Worm (Caenorhabditis elegans) whole organism, young adult: ENCODE measurements around the gene K12B6.4.

Experiments used
- B0019.2 ChIP-seq: fragments of 200-800 bp; sonication (Bioruptor generic); conservative IDR thresholded peaks from 2 replicates; pipeline ENCODE4 v1.3.6; 2022; ENCODE audit warnings: missing genetic modification reagents, missing genetic modification characterization, missing compliant biosample characterization
- B0261.1 ChIP-seq: sonication (generic microtip); optimal IDR thresholded peaks from 2 replicates; lab custom pipeline; 2016; ENCODE audit warnings: mild to moderate bottlenecking, missing genetic modification characterization, moderate library complexity, missing compliant biosample characterization
- D2030.7 ChIP-seq: fragments of 200-800 bp; sonication (Bioruptor generic); IDR thresholded peaks from 2 replicates; pipeline ENCODE4 v1.3.6; 2022; ENCODE audit warnings: missing genetic modification reagents, missing genetic modification characterization, missing compliant biosample characterization
- F39B2.1 ChIP-seq: fragments of 200-800 bp; sonication (Bioruptor generic); IDR thresholded peaks from 2 replicates; pipeline ENCODE4 v1.3.6; 2022; ENCODE audit warnings: missing genetic modification reagents, missing genetic modification characterization, missing compliant biosample characterization
- F57A8.1 ChIP-seq: fragments of 200-800 bp; sonication (Bioruptor generic); optimal IDR thresholded peaks from 2 replicates; lab custom pipeline; 2018; ENCODE audit warnings: mild to moderate bottlenecking, missing genetic modification characterization, moderate library complexity, missing compliant biosample characterization
- F57C9.4 ChIP-seq: sonication (generic microtip); optimal IDR thresholded peaks from 2 replicates; lab custom pipeline; 2017; ENCODE audit warnings: mild to moderate bottlenecking, missing genetic modification characterization, missing compliant biosample characterization
- K11D2.4 ChIP-seq: fragments of 200-800 bp; sonication (Bioruptor generic); IDR thresholded peaks from 2 replicates; pipeline ENCODE4 v1.3.6; 2022; ENCODE audit warnings: missing genetic modification reagents, missing genetic modification characterization, missing compliant biosample characterization
- Y53G8AR.9 ChIP-seq: fragments of 200-800 bp; sonication (Bioruptor generic); conservative IDR thresholded peaks from 2 replicates; pipeline ENCODE4 v1.3.6; 2022; ENCODE audit warnings: missing genetic modification reagents, missing genetic modification characterization, missing compliant biosample characterization
- Y67H2A.10 ChIP-seq: fragments of 200-800 bp; sonication (Bioruptor generic); conservative IDR thresholded peaks from 2 replicates; pipeline ENCODE4 v1.3.6; 2022; ENCODE audit warnings: missing genetic modification reagents, missing genetic modification characterization, missing compliant biosample characterization
- ZK185.1 ChIP-seq: sonication (generic microtip); optimal IDR thresholded peaks from 2 replicates; lab custom pipeline; 2016; ENCODE audit warnings: mild to moderate bottlenecking, missing genetic modification characterization, missing compliant biosample characterization; ENCODE audit not compliant: poor library complexity, severe bottlenecking
- akir-1 ChIP-seq: fragments of 200-800 bp; sonication (Bioruptor generic); optimal IDR thresholded peaks from 2 replicates; lab custom pipeline; 2018; ENCODE audit warnings: mild to moderate bottlenecking, missing genetic modification characterization, moderate library complexity, missing compliant biosample characterization
- ama-1 ChIP-seq, 3 experiments: fragments of 150-350 bp in 1 of 3; sonication (generic microtip) in 2 of 3; optimal IDR thresholded peaks; 2 replicates each; lab custom pipeline; 2014 to 2018; ENCODE audit warnings: missing biosample characterization in 2 of 3, missing genetic modification characterization in 2 of 3, missing genetic modification reagents in 2 of 3
- aptf-2 ChIP-seq: fragments of 200-800 bp; sonication (Bioruptor generic); conservative IDR thresholded peaks from 2 replicates; pipeline ENCODE4 v1.3.6; 2022; ENCODE audit warnings: missing genetic modification reagents, missing genetic modification characterization, missing compliant biosample characterization
- aptf-3 ChIP-seq: fragments of 200-800 bp; sonication (Bioruptor generic); IDR thresholded peaks from 2 replicates; pipeline ENCODE4 v1.3.6; 2022; ENCODE audit warnings: missing genetic modification characterization, missing compliant biosample characterization
- atf-7 ChIP-seq: sonication (generic microtip); optimal IDR thresholded peaks from 2 replicates; lab custom pipeline; 2017; ENCODE audit warnings: mild to moderate bottlenecking, missing genetic modification characterization, missing compliant biosample characterization
- attf-3 ChIP-seq: fragments of 200-800 bp; sonication (Bioruptor generic); conservative IDR thresholded peaks from 2 replicates; pipeline ENCODE4 v1.3.6; 2022; ENCODE audit warnings: missing genetic modification reagents, missing genetic modification characterization, missing compliant biosample characterization
- cebp-1 ChIP-seq, 2 experiments: fragments of 200-800 bp in 1 of 2; sonication (Bioruptor generic) in 1 of 2; sonication (generic microtip) in 1 of 2; IDR thresholded peaks in 1 of 2; optimal IDR thresholded peaks in 1 of 2; 2 replicates each; pipeline versions ENCODE4 v1.3.6 to Lab custom; 2017 to 2022; ENCODE audit warnings: missing compliant biosample characterization in 2 of 2, missing genetic modification characterization in 2 of 2, mild to moderate bottlenecking in 1 of 2, missing genetic modification reagents in 1 of 2, moderate library complexity in 1 of 2
- cebp-2 ChIP-seq: fragments of 200-800 bp; sonication (Bioruptor generic); IDR thresholded peaks from 2 replicates; pipeline ENCODE4 v1.3.6; 2022; ENCODE audit warnings: missing genetic modification characterization, missing compliant biosample characterization
- egl-18 ChIP-seq: fragments of 200-800 bp; sonication (Bioruptor generic); IDR thresholded peaks from 2 replicates; pipeline ENCODE4 v1.3.6; 2022; ENCODE audit warnings: missing genetic modification reagents, missing genetic modification characterization, missing compliant biosample characterization
- lin-40 ChIP-seq: sonication (generic microtip); optimal IDR thresholded peaks from 2 replicates; lab custom pipeline; 2016; ENCODE audit warnings: missing genetic modification characterization, mild to moderate bottlenecking, missing compliant biosample characterization, missing genotype, missing genetic modification reagents
- lin-54 ChIP-seq: fragments of 200-800 bp; sonication (Bioruptor generic); optimal IDR thresholded peaks from 2 replicates; lab custom pipeline; 2018; ENCODE audit warnings: mild to moderate bottlenecking, missing genetic modification characterization, missing compliant biosample characterization
- madf-6 ChIP-seq: fragments of 200-800 bp; sonication (Bioruptor generic); IDR thresholded peaks from 2 replicates; pipeline ENCODE4 v1.3.6; 2022; ENCODE audit warnings: missing genetic modification reagents, missing genetic modification characterization, missing compliant biosample characterization
- madf-8 ChIP-seq: fragments of 200-800 bp; sonication (Bioruptor generic); conservative IDR thresholded peaks from 2 replicates; pipeline ENCODE4 v1.3.6; 2022; ENCODE audit warnings: missing genetic modification reagents, missing genetic modification characterization, missing compliant biosample characterization
- mel-28 ChIP-seq: sonication (generic microtip); optimal IDR thresholded peaks from 2 replicates; lab custom pipeline; 2016; ENCODE audit warnings: borderline replicate concordance, mild to moderate bottlenecking, missing genetic modification characterization, missing compliant biosample characterization
- mes-4 ChIP-seq: sonication (generic microtip); optimal IDR thresholded peaks from 2 replicates; lab custom pipeline; 2016; ENCODE audit warnings: missing genotype, missing genetic modification characterization, missing compliant biosample characterization
- nfya-1 ChIP-seq: sonication (generic microtip); optimal IDR thresholded peaks from 2 replicates; lab custom pipeline; 2017; ENCODE audit warnings: antibody characterized with exemption, missing compliant biosample characterization, missing genetic modification characterization, borderline replicate concordance; ENCODE audit not compliant: insufficient read depth
- nfya-2 ChIP-seq: fragments of 200-800 bp; sonication (Bioruptor generic); IDR thresholded peaks from 2 replicates; pipeline ENCODE4 v1.3.6; 2022; ENCODE audit warnings: missing genetic modification reagents, missing genetic modification characterization, missing compliant biosample characterization
- nhr-120 ChIP-seq: fragments of 200-800 bp; sonication (Bioruptor generic); IDR thresholded peaks from 2 replicates; pipeline ENCODE4 v1.3.6; 2022; ENCODE audit warnings: missing genetic modification characterization, missing compliant biosample characterization
- nhr-179 ChIP-seq: sonication (generic microtip); optimal IDR thresholded peaks from 2 replicates; lab custom pipeline; 2016; ENCODE audit warnings: mild to moderate bottlenecking, missing genetic modification characterization, missing compliant biosample characterization
- nhr-90 ChIP-seq: sonication (generic microtip); optimal IDR thresholded peaks from 2 replicates; lab custom pipeline; 2016; ENCODE audit warnings: missing genotype, mild to moderate bottlenecking, missing genetic modification characterization, missing compliant biosample characterization
- pha-4 ChIP-seq: fragments of 150-350 bp; sonication (generic microtip); optimal IDR thresholded peaks from 2 replicates; lab custom pipeline; 2014; ENCODE audit warnings: missing biosample characterization, missing genetic modification reagents, missing genetic modification characterization
- repo-1 ChIP-seq: sonication (generic microtip); optimal IDR thresholded peaks from 2 replicates; lab custom pipeline; 2017; ENCODE audit warnings: mild to moderate bottlenecking, missing genetic modification characterization, missing compliant biosample characterization
- sdz-38 ChIP-seq: sonication (generic microtip); optimal IDR thresholded peaks from 2 replicates; lab custom pipeline; 2016; ENCODE audit warnings: missing genotype, missing genetic modification characterization, missing compliant biosample characterization
- sea-2 ChIP-seq: fragments of 200-800 bp; sonication (Bioruptor generic); IDR thresholded peaks from 2 replicates; pipeline ENCODE4 v1.3.6; 2022; ENCODE audit warnings: missing genetic modification characterization, missing compliant biosample characterization
- snpc-4 ChIP-seq, 5 experiments: fragments of 150-350 bp in 1 of 5; sonication (generic microtip) in 4 of 5; optimal IDR thresholded peaks; 2 replicates each; lab custom pipeline; 2014 to 2018; ENCODE audit warnings: missing genetic modification characterization in 5 of 5, missing biosample characterization in 3 of 5, antibody characterized with exemption in 2 of 5, mild to moderate bottlenecking in 2 of 5, missing compliant biosample characterization in 2 of 5, missing genotype in 2 of 5, moderate library complexity in 2 of 5, missing genetic modification reagents in 1 of 5
- somi-1 ChIP-seq: fragments of 200-800 bp; sonication (Bioruptor generic); optimal IDR thresholded peaks from 2 replicates; lab custom pipeline; 2018; ENCODE audit warnings: mild to moderate bottlenecking, missing genetic modification characterization, missing compliant biosample characterization
- unc-62 ChIP-seq: fragments of 150-350 bp; optimal IDR thresholded peaks from 2 replicates; lab custom pipeline; 2014; ENCODE audit warnings: missing biosample characterization, missing genetic modification reagents, missing genetic modification characterization
- xnd-1 ChIP-seq: sonication (generic microtip); optimal IDR thresholded peaks from 2 replicates; lab custom pipeline; 2016; ENCODE audit warnings: missing genotype, missing genetic modification reagents, missing genetic modification characterization, missing compliant biosample characterization
- zfh-2 ChIP-seq: fragments of 200-800 bp; sonication (Bioruptor generic); conservative IDR thresholded peaks from 2 replicates; pipeline ENCODE4 v1.3.6; 2022; ENCODE audit warnings: missing genetic modification reagents, missing genetic modification characterization, missing compliant biosample characterization
- ztf-18 ChIP-seq: sonication (generic microtip); optimal IDR thresholded peaks from 2 replicates; lab custom pipeline; 2016; ENCODE audit warnings: missing genotype, mild to moderate bottlenecking, missing genetic modification characterization, missing compliant biosample characterization
- ztf-26 ChIP-seq: sonication (generic microtip); optimal IDR thresholded peaks from 2 replicates; lab custom pipeline; 2017; ENCODE audit warnings: missing genetic modification characterization, missing compliant biosample characterization
- ztf-3 ChIP-seq: fragments of 200-800 bp; sonication (Bioruptor generic); optimal IDR thresholded peaks from 2 replicates; lab custom pipeline; 2018; ENCODE audit warnings: mild to moderate bottlenecking, missing genetic modification characterization, missing compliant biosample characterization

The K12B6.4 gene

DNA sequence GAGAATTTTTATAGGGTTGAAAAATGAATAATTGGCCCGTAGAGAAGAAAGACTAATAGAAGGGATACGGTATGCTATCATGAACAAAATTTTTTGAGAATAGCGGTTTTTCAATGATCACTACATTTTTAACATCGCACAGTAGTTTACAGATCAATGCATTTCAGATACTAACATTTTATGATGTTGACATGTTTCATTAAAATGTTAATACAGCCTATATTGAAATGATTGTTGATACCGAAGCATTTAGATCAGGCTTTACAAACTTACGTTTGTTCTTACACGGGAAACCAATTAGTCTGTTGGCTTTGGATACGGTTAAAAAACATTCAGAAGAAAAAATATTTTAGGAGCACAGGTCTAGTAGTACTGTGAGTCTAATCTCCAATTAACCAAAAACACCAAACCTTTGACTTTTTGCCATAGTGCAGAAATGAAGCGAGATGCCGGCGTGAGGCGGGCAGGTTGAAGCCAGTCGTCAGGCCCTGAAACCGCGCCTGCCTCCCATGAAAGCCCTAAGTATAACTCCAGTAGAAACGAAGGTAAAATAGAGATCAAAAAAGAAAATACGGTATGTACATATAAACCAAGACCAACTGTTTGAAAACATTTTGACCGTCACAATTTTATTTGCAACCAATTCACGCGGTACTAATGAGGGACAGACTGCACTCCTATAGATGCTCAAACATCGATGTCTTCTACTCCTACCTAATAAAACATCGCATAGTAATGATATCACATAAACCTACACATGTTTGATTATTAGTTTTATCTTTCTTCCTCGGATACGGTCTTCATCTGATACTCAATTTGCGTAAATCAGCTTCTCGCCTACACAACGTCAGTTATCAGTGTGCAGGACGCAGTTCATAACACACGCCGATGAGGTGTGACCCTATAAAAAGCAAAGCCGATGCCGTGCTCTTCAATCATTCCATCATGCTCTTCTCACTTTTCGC is 2.7 kb downstream of the K12B6.4 start, which contains the start of gene fil-2 (continued):
- TF ChIP-seq snpc-4 (GFP tag; optimal IDR thresholded peaks at IDR 0.05; lab: Kevin White, UChicago) (no peak), snpc-4 (tag; optimal IDR thresholded peaks at IDR 0.05; lab: Kevin White, UChicago) (no peak), madf-6 (GFP tag; lab: Robert Waterston, UW) (peak; percentile 37; the same call in 1 of the 2 replicates), B0261.1 (tag; lab: Kevin White, UChicago) (no peak), nfya-1 (tag; lab: Kevin White, UChicago) (no peak), aptf-2 (GFP tag; lab: Robert Waterston, UW) (no peak), nfya-2 (no peak), mel-28 (tag; lab: Kevin White, UChicago) (no peak), ztf-3 (GFP tag; lab: Kevin White, UChicago) (peak; percentile 74), attf-3 (GFP tag; lab: Robert Waterston, UW) (no peak), unc-62 (GFP tag; lab: Kevin White, UChicago) (no peak), pha-4 (tag; lab: Kevin White, UChicago) (no peak), sdz-38 (no peak), F57C9.4 (peak; percentile 38), nhr-90 (tag; lab: Kevin White, UChicago) (no peak), mes-4 (tag; lab: Kevin White, UChicago) (no peak), K11D2.4 (peak; percentile 40)

DNA sequence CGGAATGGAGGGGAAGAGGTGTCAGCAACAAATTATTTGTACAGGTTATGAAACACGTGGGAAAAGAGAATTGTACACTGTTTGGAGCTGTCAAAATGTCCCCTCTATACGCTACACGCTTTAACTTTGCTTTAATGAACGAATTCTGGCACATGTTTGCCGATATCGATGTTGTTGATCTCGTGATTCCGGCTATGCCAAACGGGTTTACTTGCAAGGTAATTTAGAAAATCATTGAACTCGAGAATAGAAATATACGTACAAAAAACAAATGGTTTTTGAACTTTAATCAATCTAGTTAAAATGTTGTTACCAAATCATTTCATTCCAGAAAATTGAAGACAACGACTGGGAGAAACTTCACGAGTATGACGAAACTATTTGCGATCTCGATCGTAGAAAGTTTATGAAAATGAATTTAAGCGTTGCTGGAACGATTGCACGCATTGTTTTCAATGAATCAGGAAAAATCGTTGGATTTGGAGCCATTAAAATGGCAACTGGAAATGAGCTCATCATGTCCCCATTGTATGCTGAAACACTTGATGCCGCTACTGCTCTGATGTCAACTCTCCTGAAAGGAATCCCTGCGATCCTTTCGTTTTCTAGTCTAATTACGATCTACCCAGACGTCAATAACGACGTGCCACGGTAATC is 3.8 kb downstream of the K12B6.4 start:
- TF ChIP-seq K11D2.4, result no peak
- no peak for TF ChIP-seq repo-1
- no peak for TF ChIP-seq mes-4 (tag; lab: Kevin White, UChicago)
- TF ChIP-seq ztf-26 (tag; lab: Kevin White, UChicago), result no peak
- TF ChIP-seq sdz-38, result no peak
- no peak for TF ChIP-seq Y67H2A.10 (GFP tag; lab: Robert Waterston, UW)
- TF ChIP-seq nhr-179, result no peak
- no peak for TF ChIP-seq lin-40 (tag; lab: Kevin White, UChicago)
- no peak for TF ChIP-seq cebp-1 (GFP tag; IDR thresholded peaks at IDR 0.05; lab: Robert Waterston, UW)
- TF ChIP-seq cebp-1 (tag; optimal IDR thresholded peaks at IDR 0.05; lab: Kevin White, UChicago), result peak; percentile 30
- TF ChIP-seq egl-18 (GFP tag; lab: Robert Waterston, UW), result no peak
- no peak for TF ChIP-seq B0261.1 (tag; lab: Kevin White, UChicago)
- TF ChIP-seq somi-1 (GFP tag; lab: Kevin White, UChicago), result no peak
- peak; percentile 77 for TF ChIP-seq ama-1 (optimal IDR thresholded peaks at IDR 0.05; lab: Kevin White, UChicago)
- TF ChIP-seq ama-1 (GFP tag; optimal IDR thresholded peaks at IDR 0.05; lab: Kevin White, UChicago), result no peak
- TF ChIP-seq zfh-2, result no peak
- no peak for TF ChIP-seq ztf-18 (tag; lab: Kevin White, UChicago)
- no peak for TF ChIP-seq B0019.2 (GFP tag; lab: Robert Waterston, UW)
- no peak for TF ChIP-seq lin-54 (GFP tag; lab: Kevin White, UChicago)
- no peak for TF ChIP-seq atf-7 (tag; lab: Kevin White, UChicago)
- no peak for TF ChIP-seq akir-1 (GFP tag; lab: Kevin White, UChicago)
- no peak for TF ChIP-seq sea-2
- peak; percentile 32 for TF ChIP-seq Y53G8AR.9 (GFP tag; lab: Robert Waterston, UW)
- no peak for TF ChIP-seq F39B2.1 (GFP tag; lab: Robert Waterston, UW)
- TF ChIP-seq nhr-120, result no peak
- TF ChIP-seq aptf-3 (GFP tag; lab: Robert Waterston, UW), result 0 out of 2 replicates have a peak, but pooled peaks have one; percentile 37
- TF ChIP-seq D2030.7 (GFP tag; lab: Robert Waterston, UW), result no peak
- no peak for TF ChIP-seq xnd-1
- no peak for TF ChIP-seq cebp-2
- TF ChIP-seq ZK185.1 (tag; lab: Kevin White, UChicago), result peak; percentile 47
- no peak for TF ChIP-seq F57A8.1 (GFP tag; lab: Kevin White, UChicago)
- TF ChIP-seq madf-8, result no peak
- no peak for TF ChIP-seq attf-3 (GFP tag; lab: Robert Waterston, UW)
